Worm (Caenorhabditis elegans): ENCODE measurements around the gene F56D6.13.

DNA sequence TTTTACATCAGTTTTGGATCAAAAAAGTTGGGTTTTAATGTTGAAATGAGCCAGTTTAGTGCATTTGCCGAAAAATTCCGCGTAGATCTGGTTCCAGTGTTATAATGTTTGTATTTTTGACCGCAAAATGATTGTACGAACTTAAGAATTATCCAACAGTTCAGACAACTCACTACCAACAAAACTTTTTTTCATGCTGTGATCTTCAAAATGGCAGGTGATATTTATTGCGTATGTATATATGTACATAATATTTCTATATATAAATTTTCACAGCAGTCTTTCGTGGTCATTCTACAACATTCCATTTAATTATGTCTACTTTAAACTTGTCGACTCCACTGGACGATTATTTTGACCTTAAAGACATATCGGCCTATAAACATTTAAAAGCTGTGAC, 6.1 kb downstream of the F56D6.13 start, which contains the start of gene srz-20:
- TF ChIP-seq nhr-76 (tag; optimal IDR thresholded peaks at IDR 0.05): no peak
- TF ChIP-seq mdl-1 (tag; optimal IDR thresholded peaks at IDR 0.05): no peak
- TF ChIP-seq hlh-30 (tag; optimal IDR thresholded peaks at IDR 0.05; ENCODE audit: insufficient read depth): no peak
- TF ChIP-seq ceh-28 (tag; optimal IDR thresholded peaks at IDR 0.05): no peak
- TF ChIP-seq ama-1 (optimal IDR thresholded peaks at IDR 0.05): no peak
- TF ChIP-seq lin-39 (tag; optimal IDR thresholded peaks at IDR 0.05): no peak
